Worm (Caenorhabditis elegans): ENCODE data around the gene ant-1.4.

- TF ChIP-seq ama-1 (optimal IDR thresholded peaks at IDR 0.05) (no peak), tbx-11 (GFP tag; IDR thresholded peaks at IDR 0.05) (no peak)
These were observed 45.9 kb upstream of the ant-1.4 start for ce11 chrIV:8506034-8506433.
